Worm (Caenorhabditis elegans): ENCODE measurements around the gene erg-28.

DNA sequence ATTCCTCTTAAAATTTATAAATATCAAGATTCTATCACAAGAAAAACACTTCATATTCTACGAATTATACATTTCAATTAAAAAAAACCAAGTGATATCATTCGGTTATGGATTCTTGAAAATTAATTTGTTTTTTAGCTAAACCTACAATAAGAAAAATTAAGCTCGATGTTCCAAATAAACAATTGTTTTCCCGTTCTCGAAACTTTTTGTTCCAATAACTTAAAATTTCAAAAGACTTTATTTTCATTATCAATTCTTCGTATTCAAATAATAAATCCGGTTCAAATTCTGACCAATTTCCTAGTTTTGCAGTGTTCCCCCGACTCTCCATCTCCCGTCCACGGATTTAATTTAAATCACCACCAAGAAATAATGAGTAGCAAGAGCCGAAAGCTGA, 27.9 kb upstream of the erg-28 start, which contains the start of gene E02A10.3:
- TF ChIP-seq ceh-83 (GFP tag; optimal IDR thresholded peaks at IDR 0.05) (no peak), mep-1 (tag; optimal IDR thresholded peaks at IDR 0.05) (no peak), unc-62 (GFP tag; optimal IDR thresholded peaks at IDR 0.05) (no peak)
